Worm (Caenorhabditis elegans): ENCODE results near the gene C25G4.2.

C25G4.2 gene

ce11 chrIV:12408625-12409024, 35.2 kb downstream of the C25G4.2 start, which contains the start of gene dsb-1:
dsb-1 (plus strand) TSS chrIV:12408925.
- TF ChIP-seq egl-13 (tag; optimal IDR thresholded peaks at IDR 0.05) (no peak), unc-86 (tag; optimal IDR thresholded peaks at IDR 0.05) (no peak), dpl-1 (GFP tag; optimal IDR thresholded peaks at IDR 0.05) (peak in 1 of 3 experiments; percentile 6), dsc-1 (tag; optimal IDR thresholded peaks at IDR 0.05) (no peak)

ce11 chrIV:12404137-12404536, 39.7 kb downstream of the C25G4.2 start, which contains the start of gene gex-3:
gex-3 (plus strand) TSS chrIV:12404431.
- no peak for TF ChIP-seq mab-9 (GFP tag; IDR thresholded peaks at IDR 0.05)
- peak; percentile 92 to 96 for TF ChIP-seq lsy-2 (tag; optimal IDR thresholded peaks at IDR 0.05)
- no peak for TF ChIP-seq ceh-63 (GFP tag; optimal IDR thresholded peaks at IDR 0.05)
- no peak for TF ChIP-seq blmp-1 (tag; optimal IDR thresholded peaks at IDR 0.05)
- TF ChIP-seq nhr-85 (tag) = peak; percentile 86
- TF ChIP-seq skn-1 (tag; optimal IDR thresholded peaks at IDR 0.05) = peak; percentile 83
- peak; percentile 28 for TF ChIP-seq pax-3 (tag; optimal IDR thresholded peaks at IDR 0.05)
- peak; percentile 89 for TF ChIP-seq lin-13 (GFP tag; optimal IDR thresholded peaks at IDR 0.05)
- TF ChIP-seq egl-27 (tag; optimal IDR thresholded peaks at IDR 0.05) = no peak
- TF ChIP-seq nhr-47 (tag; optimal IDR thresholded peaks at IDR 0.05) = peak; percentile 83
- TF ChIP-seq pqm-1 (tag; optimal IDR thresholded peaks at IDR 0.05) = no peak
- peak; percentile 77 for TF ChIP-seq nhr-20 (tag; optimal IDR thresholded peaks at IDR 0.05)
- peak; percentile 89 for TF ChIP-seq ces-1 (GFP tag; optimal IDR thresholded peaks at IDR 0.05)
- TF ChIP-seq irx-1 (tag; optimal IDR thresholded peaks at IDR 0.05) = peak; percentile 50
- peak; percentile 31 for TF ChIP-seq lir-3 (tag; optimal IDR thresholded peaks at IDR 0.05; ENCODE audit: poor library complexity)
- TF ChIP-seq lin-15B (tag; optimal IDR thresholded peaks at IDR 0.05) = peak; percentile 96
- no peak for TF ChIP-seq tlp-1 (tag; optimal IDR thresholded peaks at IDR 0.05)
- no peak for TF ChIP-seq ceh-88 (GFP tag; IDR thresholded peaks at IDR 0.05)
- TF ChIP-seq egl-13 (tag; optimal IDR thresholded peaks at IDR 0.05) = no peak
- peak; percentile 70 for TF ChIP-seq ceh-8 (GFP tag; optimal IDR thresholded peaks at IDR 0.05)
- peak; percentile 84 for TF ChIP-seq fkh-10 (GFP tag; optimal IDR thresholded peaks at IDR 0.05)
- no peak for TF ChIP-seq ets-5 (GFP tag; IDR thresholded peaks at IDR 0.05)
- TF ChIP-seq Y116A8C.19 (tag; optimal IDR thresholded peaks at IDR 0.05; ENCODE audit: borderline replicate concordance) = no peak
- peak; percentile 73 for TF ChIP-seq fkh-8 (tag; optimal IDR thresholded peaks at IDR 0.05)
- peak in 2 of 6 experiments; percentile 5 to 48 for TF ChIP-seq elt-3 (tag; optimal IDR thresholded peaks at IDR 0.05)
- TF ChIP-seq nhr-77 (tag; optimal IDR thresholded peaks at IDR 0.05) = peak; percentile 81
- TF ChIP-seq snu-23 (GFP tag; optimal IDR thresholded peaks at IDR 0.05) = peak; percentile 88
- TF ChIP-seq nhr-19 (GFP tag; conservative IDR thresholded peaks at IDR 0.05) = peak; percentile 72
- no peak for TF ChIP-seq efl-3 (GFP tag; optimal IDR thresholded peaks at IDR 0.05)
- no peak for TF ChIP-seq sup-37 (GFP tag; optimal IDR thresholded peaks at IDR 0.05)
- peak; percentile 75 for TF ChIP-seq swsn-7 (tag; optimal IDR thresholded peaks at IDR 0.05)
- peak; percentile 19 for TF ChIP-seq zag-1 (tag; optimal IDR thresholded peaks at IDR 0.05)
- peak; percentile 85 for TF ChIP-seq lin-14 (GFP tag; optimal IDR thresholded peaks at IDR 0.05)
- peak; percentile 81 for TF ChIP-seq xbp-1 (tag; optimal IDR thresholded peaks at IDR 0.05)
- peak; percentile 61 for TF ChIP-seq aly-2 (tag; optimal IDR thresholded peaks at IDR 0.05)
- TF ChIP-seq C04F5.9 (tag; optimal IDR thresholded peaks at IDR 0.05) = no peak
- TF ChIP-seq mdl-1 (tag; optimal IDR thresholded peaks at IDR 0.05) = peak in 1 of 2 experiments; percentile 75
- peak; percentile 67 for TF ChIP-seq unc-86 (tag; optimal IDR thresholded peaks at IDR 0.05)
- TF ChIP-seq hlh-4 (tag; optimal IDR thresholded peaks at IDR 0.05) = no peak
- peak; percentile 84 for TF ChIP-seq unc-130 (tag; optimal IDR thresholded peaks at IDR 0.05)
- TF ChIP-seq mep-1 (tag; optimal IDR thresholded peaks at IDR 0.05) = peak; percentile 89
- no peak for TF ChIP-seq unc-62 (GFP tag; optimal IDR thresholded peaks at IDR 0.05)
- TF ChIP-seq nhr-28 (tag; optimal IDR thresholded peaks at IDR 0.05) = no peak
- peak; percentile 78 for TF ChIP-seq tbx-2 (tag; optimal IDR thresholded peaks at IDR 0.05)
- TF ChIP-seq vab-15 (tag; optimal IDR thresholded peaks at IDR 0.05) = peak; percentile 88
- TF ChIP-seq nhr-11 (tag; optimal IDR thresholded peaks at IDR 0.05) = no peak
- TF ChIP-seq grh-1 (GFP tag; IDR thresholded peaks at IDR 0.05) = peak; percentile 64
- TF ChIP-seq ceh-90 (tag; optimal IDR thresholded peaks at IDR 0.05) = peak; percentile 15
- no peak for TF ChIP-seq aha-1 (tag; optimal IDR thresholded peaks at IDR 0.05)

Data from whole organism, L1 larva.